Worm (Caenorhabditis elegans): ENCODE measurements around the gene sams-5.

Gene sams-5

ce11 chrIV:6321667-6322066 is 42.3 kb upstream of the sams-5 start, which contains the start of gene Y73B6BL.29 (continued):
- TF ChIP-seq dpff-1 (tag; optimal IDR thresholded peaks at IDR 0.05) = no peak
- TF ChIP-seq nhr-90 (tag; optimal IDR thresholded peaks at IDR 0.05) = no peak
- TF ChIP-seq madf-8 (GFP tag; conservative IDR thresholded peaks at IDR 0.05) = peak; percentile 55; the same call in 1 of the 2 replicates
- no peak for TF ChIP-seq mes-4 (tag; optimal IDR thresholded peaks at IDR 0.05)
- peak; percentile 69 to 87 for TF ChIP-seq rec-8 (tag; optimal IDR thresholded peaks at IDR 0.05)
- TF ChIP-seq ztf-25 (GFP tag; IDR thresholded peaks at IDR 0.05) = peak; percentile 78
- TF ChIP-seq nfyb-1 (GFP tag; IDR thresholded peaks at IDR 0.05) = peak; percentile 63
- TF ChIP-seq chd-7 (tag; optimal IDR thresholded peaks at IDR 0.05) = peak; percentile 56
- TF ChIP-seq hmg-20 (GFP tag; IDR thresholded peaks at IDR 0.05) = peak; percentile 80
- no peak for TF ChIP-seq egl-18 (GFP tag; IDR thresholded peaks at IDR 0.05)
- no peak for TF ChIP-seq rpc-1 (optimal IDR thresholded peaks at IDR 0.05)
- TF ChIP-seq rpc-1 (tag; optimal IDR thresholded peaks at IDR 0.05) = no peak
- TF ChIP-seq attf-3 (GFP tag; conservative IDR thresholded peaks at IDR 0.05) = peak; percentile 53
- TF ChIP-seq egrh-3 (GFP tag; IDR thresholded peaks at IDR 0.05) = no peak
- peak; percentile 94 for TF ChIP-seq lin-54 (GFP tag; optimal IDR thresholded peaks at IDR 0.05)
- peak; percentile 70 for TF ChIP-seq tbp1 (GFP tag; optimal IDR thresholded peaks at IDR 0.05)
- TF ChIP-seq gei-17 (GFP tag; optimal IDR thresholded peaks at IDR 0.05) = peak; percentile 7
- peak; percentile 77 for TF ChIP-seq F33H1.4 (GFP tag; IDR thresholded peaks at IDR 0.05)
- peak; percentile 90 for TF ChIP-seq lir-1 (GFP tag; conservative IDR thresholded peaks at IDR 0.05)
- TF ChIP-seq ztf-18 (tag; optimal IDR thresholded peaks at IDR 0.05) = peak; percentile 49
- TF ChIP-seq F57A8.1 (GFP tag; optimal IDR thresholded peaks at IDR 0.05) = no peak
- TF ChIP-seq bed-1 (GFP tag; IDR thresholded peaks at IDR 0.05) = 0 out of 2 replicates have a peak, but pooled peaks have one; percentile 63
- TF ChIP-seq ceh-58 (GFP tag; IDR thresholded peaks at IDR 0.05) = no peak
- no peak for TF ChIP-seq tbx-9 (tag; optimal IDR thresholded peaks at IDR 0.05; ENCODE audit: borderline replicate concordance)
- peak; percentile 80 for TF ChIP-seq dpl-1 (GFP tag; optimal IDR thresholded peaks at IDR 0.05)
- TF ChIP-seq ama-1 (optimal IDR thresholded peaks at IDR 0.05) = no peak
- peak in 1 of 2 experiments; percentile 69 for TF ChIP-seq ama-1 (GFP tag; optimal IDR thresholded peaks at IDR 0.05)
- TF ChIP-seq ZK185.1 (tag; optimal IDR thresholded peaks at IDR 0.05; ENCODE audit: poor library complexity, severe bottlenecking) = peak; percentile 97
- no peak for TF ChIP-seq F49E8.2 (tag; optimal IDR thresholded peaks at IDR 0.05; ENCODE audit: insufficient read depth)
- peak; percentile 84 for TF ChIP-seq Y53G8AR.9 (GFP tag; conservative IDR thresholded peaks at IDR 0.05)
- no peak for TF ChIP-seq lag-1 (GFP tag; IDR thresholded peaks at IDR 0.05)
- no peak for TF ChIP-seq lin-26 (GFP tag; IDR thresholded peaks at IDR 0.05)
- TF ChIP-seq lin-35 (GFP tag; optimal IDR thresholded peaks at IDR 0.05) = peak in 2 of 3 experiments; percentile 69 to 95
- no peak for TF ChIP-seq egl-44 (GFP tag; IDR thresholded peaks at IDR 0.05)
- TF ChIP-seq F39B2.1 (GFP tag; IDR thresholded peaks at IDR 0.05) = peak; percentile 58; the same call in 1 of the 2 replicates
- TF ChIP-seq ceh-27 (GFP tag; optimal IDR thresholded peaks at IDR 0.05) = peak; percentile 96
- peak; percentile 73; the same call in 1 of the 2 replicates for TF ChIP-seq ceh-100 (GFP tag; IDR thresholded peaks at IDR 0.05)
- TF ChIP-seq let-526 (GFP tag; IDR thresholded peaks at IDR 0.05) = no peak
- TF ChIP-seq lsl-1 (GFP tag; optimal IDR thresholded peaks at IDR 0.05) = peak; percentile 55
- no peak for TF ChIP-seq ets-4 (GFP tag; optimal IDR thresholded peaks at IDR 0.05)
- TF ChIP-seq sptf-2 (GFP tag; optimal IDR thresholded peaks at IDR 0.05) = no peak
- peak; percentile 46 for TF ChIP-seq zim-3 (tag; optimal IDR thresholded peaks at IDR 0.05)
- TF ChIP-seq sea-2 (GFP tag; IDR thresholded peaks at IDR 0.05) = 0 out of 2 replicates have a peak, but pooled peaks have one; percentile 58
- peak; percentile 61 for TF ChIP-seq F52B5.7 (tag; optimal IDR thresholded peaks at IDR 0.05)

Data from whole organism, young adult.